Worm (Caenorhabditis elegans) whole organism, late embryonic: Measurements from ENCODE around the gene BE10.4.

Experiments used
- F13H6.1 ChIP-seq: sonication (generic microtip); optimal IDR thresholded peaks from 2 replicates; lab custom pipeline; 2016; ENCODE audit warnings: missing genetic modification characterization, missing compliant biosample characterization
- K02D7.2 ChIP-seq: sonication (generic microtip); optimal IDR thresholded peaks from 2 replicates; lab custom pipeline; 2017; ENCODE audit warnings: mild to moderate bottlenecking, missing genetic modification characterization, missing compliant biosample characterization
- Y22D7AL.16 ChIP-seq: sonication (generic microtip); optimal IDR thresholded peaks from 2 replicates; lab custom pipeline; 2016; ENCODE audit warnings: missing genetic modification characterization, missing compliant biosample characterization
- ahr-1 ChIP-seq: sonication (generic microtip); optimal IDR thresholded peaks from 2 replicates; lab custom pipeline; 2016; ENCODE audit warnings: missing genetic modification characterization, missing compliant biosample characterization
- ama-1 ChIP-seq: fragments of 150-350 bp; optimal IDR thresholded peaks from 2 replicates; lab custom pipeline; 2014
- ceh-18 ChIP-seq: sonication (generic microtip); optimal IDR thresholded peaks from 2 replicates; lab custom pipeline; 2016; ENCODE audit warnings: missing genetic modification characterization, missing compliant biosample characterization
- ceh-24 ChIP-seq: sonication (generic microtip); optimal IDR thresholded peaks from 2 replicates; lab custom pipeline; 2016; ENCODE audit warnings: mild to moderate bottlenecking, missing genetic modification characterization, missing compliant biosample characterization
- ceh-30 ChIP-seq: fragments of 150-350 bp; optimal IDR thresholded peaks from 2 replicates; lab custom pipeline; 2014; ENCODE audit warnings: missing biosample characterization, missing genetic modification characterization
- ceh-45 ChIP-seq: fragments of 200-800 bp; sonication (Bioruptor generic); IDR thresholded peaks from 2 replicates; pipeline ENCODE4 v1.3.6; 2022; ENCODE audit warnings: missing genetic modification reagents, missing genetic modification characterization, missing compliant biosample characterization
- ceh-6 ChIP-seq: fragments of 200-800 bp; sonication (Bioruptor generic); optimal IDR thresholded peaks from 2 replicates; lab custom pipeline; 2018; ENCODE audit warnings: mild to moderate bottlenecking, missing genetic modification characterization, missing compliant biosample characterization
- dmd-4 ChIP-seq: sonication (generic microtip); optimal IDR thresholded peaks from 2 replicates; lab custom pipeline; 2016; ENCODE audit warnings: borderline replicate concordance, missing genetic modification characterization, missing compliant biosample characterization
- dve-1 ChIP-seq: sonication (generic microtip); optimal IDR thresholded peaks from 2 replicates; lab custom pipeline; 2017; ENCODE audit warnings: antibody characterized with exemption, mild to moderate bottlenecking, missing genetic modification characterization, missing compliant biosample characterization
- eyg-1 ChIP-seq: sonication (generic microtip); optimal IDR thresholded peaks from 2 replicates; lab custom pipeline; 2016; ENCODE audit warnings: missing genotype, missing genetic modification characterization, missing compliant biosample characterization
- gmeb-2 ChIP-seq: sonication (generic microtip); optimal IDR thresholded peaks from 2 replicates; lab custom pipeline; 2016; ENCODE audit warnings: missing genetic modification characterization, inconsistent platforms, missing compliant biosample characterization
- hlh-13 ChIP-seq: fragments of 200-800 bp; sonication (Bioruptor generic); optimal IDR thresholded peaks from 2 replicates; lab custom pipeline; 2018; ENCODE audit warnings: mild to moderate bottlenecking, missing genetic modification characterization, missing compliant biosample characterization
- hlh-15 ChIP-seq: sonication (generic microtip); optimal IDR thresholded peaks from 2 replicates; lab custom pipeline; 2016; ENCODE audit warnings: missing genetic modification characterization, missing compliant biosample characterization
- hlh-6 ChIP-seq: sonication (generic microtip); optimal IDR thresholded peaks from 2 replicates; lab custom pipeline; 2016; ENCODE audit warnings: missing genotype, missing genetic modification characterization, missing compliant biosample characterization
- hlh-8 ChIP-seq: sonication (generic microtip); optimal IDR thresholded peaks from 2 replicates; lab custom pipeline; 2016; ENCODE audit warnings: missing genotype, missing genetic modification characterization, missing compliant biosample characterization
- lin-11 ChIP-seq: fragments of 200-800 bp; sonication (Bioruptor generic); optimal IDR thresholded peaks from 2 replicates; lab custom pipeline; 2018; ENCODE audit warnings: mild to moderate bottlenecking, missing genetic modification characterization, missing compliant biosample characterization
- nhr-11 ChIP-seq: fragments of 150-350 bp; optimal IDR thresholded peaks from 2 replicates; lab custom pipeline; 2014; ENCODE audit warnings: missing biosample characterization, missing genetic modification characterization
- nhr-232 ChIP-seq: sonication (generic microtip); optimal IDR thresholded peaks from 2 replicates; lab custom pipeline; 2016; ENCODE audit warnings: missing genetic modification characterization, missing compliant biosample characterization
- odd-2 ChIP-seq: sonication (generic microtip); optimal IDR thresholded peaks from 2 replicates; lab custom pipeline; 2017; ENCODE audit warnings: antibody characterized with exemption, mild to moderate bottlenecking, missing genetic modification characterization, missing compliant biosample characterization
- pag-3 ChIP-seq: sonication (generic microtip); optimal IDR thresholded peaks from 2 replicates; lab custom pipeline; 2016; ENCODE audit warnings: missing compliant biosample characterization, missing genetic modification characterization, borderline replicate concordance
- pat-9 ChIP-seq: fragments of 200-800 bp; sonication (Bioruptor generic); optimal IDR thresholded peaks from 2 replicates; lab custom pipeline; 2018; ENCODE audit warnings: mild to moderate bottlenecking, missing genetic modification characterization, moderate library complexity, missing compliant biosample characterization
- pros-1 ChIP-seq: fragments of 150-350 bp; optimal IDR thresholded peaks from 2 replicates; lab custom pipeline; 2014; ENCODE audit warnings: missing biosample characterization, missing genetic modification reagents, missing genetic modification characterization
- rnt-1 ChIP-seq: sonication (generic microtip); optimal IDR thresholded peaks from 2 replicates; lab custom pipeline; 2016; ENCODE audit warnings: missing genetic modification characterization, missing compliant biosample characterization
- syd-9 ChIP-seq: sonication (generic microtip); optimal IDR thresholded peaks from 2 replicates; lab custom pipeline; 2016; ENCODE audit warnings: mild to moderate bottlenecking, missing genetic modification characterization, moderate library complexity, missing compliant biosample characterization
- unc-42 ChIP-seq: sonication (generic microtip); optimal IDR thresholded peaks from 2 replicates; lab custom pipeline; 2016; ENCODE audit warnings: missing genotype, missing genetic modification characterization, missing compliant biosample characterization
- zip-5 ChIP-seq: sonication (generic microtip); optimal IDR thresholded peaks from 2 replicates; lab custom pipeline; 2016; ENCODE audit warnings: missing genetic modification characterization, missing compliant biosample characterization

The BE10.4 gene

ce11 chrIII:12848981-12849589 is 35.8 kb downstream of the BE10.4 start:
- TF ChIP-seq ceh-18 (tag; lab: Kevin White, UChicago) (no peak), ceh-6 (no peak), pat-9 (tag; lab: Kevin White, UChicago) (no peak)
- TF ChIP-seq, all 69 proteins: peak for 0

ce11 chrIII:12849691-12850090 is 36.4 kb downstream of the BE10.4 start:
- TF ChIP-seq ceh-45 (no peak), hlh-6 (tag; lab: Kevin White, UChicago) (no peak), ahr-1 (tag; lab: Kevin White, UChicago) (no peak), ama-1 (lab: Kevin White, UChicago) (no peak), dve-1 (tag; lab: Kevin White, UChicago) (no peak), Y22D7AL.16 (tag; lab: Kevin White, UChicago) (no peak), syd-9 (tag; lab: Kevin White, UChicago) (no peak), eyg-1 (tag; lab: Kevin White, UChicago) (no peak)
- TF ChIP-seq, all 69 proteins: peak for 0

ce11 chrIII:12851034-12851433 is 37.7 kb downstream of the BE10.4 start:
- no peak for TF ChIP-seq nhr-11 (tag; lab: Kevin White, UChicago)
- TF ChIP-seq pat-9 (tag; lab: Kevin White, UChicago) = no peak
- no peak for TF ChIP-seq unc-42 (tag; lab: Kevin White, UChicago)
- TF ChIP-seq ceh-24 (tag; lab: Kevin White, UChicago) = no peak
- no peak for TF ChIP-seq F13H6.1 (tag; lab: Kevin White, UChicago)
- TF ChIP-seq nhr-232 = no peak
- TF ChIP-seq pag-3 (tag; lab: Kevin White, UChicago) = no peak

ce11 chrIII:12855394-12855793 is 42.1 kb downstream of the BE10.4 start, which contains the start of gene Y37D8A.5:
Y37D8A.5 (minus strand) TSS chrIII:12855494.
- TF ChIP-seq ceh-24 (tag; lab: Kevin White, UChicago) (no peak), gmeb-2 (tag; lab: Kevin White, UChicago) (no peak), ceh-45 (no peak)

- no peak for TF ChIP-seq rnt-1 (tag; lab: Kevin White, UChicago)
- no peak for TF ChIP-seq odd-2
- TF ChIP-seq, all 69 proteins: peak for 0
Observed at ce11 chrIII:12856628-12857027, 43.3 kb downstream of the BE10.4 start, which contains the start of gene Y37D8A.26. Y37D8A.26 (minus strand) TSS chrIII:12856728.

- TF ChIP-seq dmd-4 (tag; lab: Kevin White, UChicago) = no peak
- TF ChIP-seq pat-9 (tag; lab: Kevin White, UChicago) = no peak
- no peak for TF ChIP-seq hlh-8
- no peak for TF ChIP-seq K02D7.2 (tag; lab: Kevin White, UChicago)
- TF ChIP-seq ceh-30 (tag; lab: Kevin White, UChicago) = no peak
- TF ChIP-seq hlh-13 = no peak
- TF ChIP-seq unc-42 (tag; lab: Kevin White, UChicago) = no peak
- TF ChIP-seq hlh-15 = no peak
- no peak for TF ChIP-seq pros-1 (tag; lab: Kevin White, UChicago)
- TF ChIP-seq zip-5 = no peak
- TF ChIP-seq dve-1 (tag; lab: Kevin White, UChicago) = no peak
- TF ChIP-seq pag-3 (tag; lab: Kevin White, UChicago) = no peak
Observed at ce11 chrIII:12860119-12860518, 46.8 kb downstream of the BE10.4 start.

- no peak for TF ChIP-seq nhr-232
- no peak for TF ChIP-seq lin-11 (tag; lab: Kevin White, UChicago)
- TF ChIP-seq ceh-30 (tag; lab: Kevin White, UChicago) = no peak
- no peak for TF ChIP-seq unc-42 (tag; lab: Kevin White, UChicago)
Observed at ce11 chrIII:12864648-12865047, 51.4 kb downstream of the BE10.4 start, which contains the start of gene Y37D8A.8. Y37D8A.8 (plus strand) TSS chrIII:12864948.
